Worm (Caenorhabditis elegans): ENCODE results near the gene bcl-7.

Gene bcl-7

ce11 chrIII:5953041-5953912 lies 27.4 kb downstream of the bcl-7 start:
- TF ChIP-seq Y53G8AR.9 (GFP tag; conservative IDR thresholded peaks at IDR 0.05) (peak; percentile 63), lin-26 (GFP tag; IDR thresholded peaks at IDR 0.05) (peak; percentile 38; the same call in 1 of the 2 replicates), fkh-3 (tag; optimal IDR thresholded peaks at IDR 0.05) (no peak), cebp-1 (GFP tag; IDR thresholded peaks at IDR 0.05) (no peak), cebp-1 (tag; optimal IDR thresholded peaks at IDR 0.05) (peak; percentile 35), him-1 (tag; optimal IDR thresholded peaks at IDR 0.05) (peak; percentile 76), ZK185.1 (tag; optimal IDR thresholded peaks at IDR 0.05; ENCODE audit: poor library complexity, severe bottlenecking) (peak; percentile 23), dox-1 (GFP tag; IDR thresholded peaks at IDR 0.05) (peak; percentile 35; the same call in 1 of the 2 replicates), pbrm-1 (GFP tag; IDR thresholded peaks at IDR 0.05) (no peak), repo-1 (tag; optimal IDR thresholded peaks at IDR 0.05) (peak; percentile 49), madf-6 (GFP tag; IDR thresholded peaks at IDR 0.05) (0 out of 2 replicates have a peak, but pooled peaks have one; percentile 23), nfya-2 (GFP tag; IDR thresholded peaks at IDR 0.05) (0 out of 2 replicates have a peak, but pooled peaks have one; percentile 1), B0336.3 (GFP tag; IDR thresholded peaks at IDR 0.05) (peak; percentile 66), hrde-1 (tag; optimal IDR thresholded peaks at IDR 0.05; ENCODE audit: borderline replicate concordance) (peak; percentile 88), tlf-1 (GFP tag; optimal IDR thresholded peaks at IDR 0.05) (peak; percentile 43), lin-54 (GFP tag; optimal IDR thresholded peaks at IDR 0.05) (peak; percentile 33), K11D2.4 (GFP tag; IDR thresholded peaks at IDR 0.05) (0 out of 2 replicates have a peak, but pooled peaks have one; percentile 22), madf-3 (GFP tag; IDR thresholded peaks at IDR 0.05) (0 out of 2 replicates have a peak, but pooled peaks have one; percentile 30), madf-10 (tag; optimal IDR thresholded peaks at IDR 0.05) (peak; percentile 2), Y79H2A.3 (GFP tag; conservative IDR thresholded peaks at IDR 0.05) (0 out of 2 replicates have a peak, but pooled peaks have one; percentile 49), lin-35 (GFP tag; optimal IDR thresholded peaks at IDR 0.05) (peak in 1 of 3 experiments; percentile 52), snpc-4 (GFP tag; optimal IDR thresholded peaks at IDR 0.05) (peak; percentile 36), snpc-4 (tag; optimal IDR thresholded peaks at IDR 0.05) (no peak), somi-1 (GFP tag; optimal IDR thresholded peaks at IDR 0.05) (peak; percentile 11), aptf-3 (GFP tag; IDR thresholded peaks at IDR 0.05) (no peak), nfyb-1 (GFP tag; IDR thresholded peaks at IDR 0.05) (0 out of 2 replicates have a peak, but pooled peaks have one; percentile 54), attf-6 (GFP tag; IDR thresholded peaks at IDR 0.05) (no peak), hmg-20 (GFP tag; IDR thresholded peaks at IDR 0.05) (peak; percentile 28; the same call in 1 of the 2 replicates), rcor-1 (GFP tag; IDR thresholded peaks at IDR 0.05) (no peak), dpff-1 (tag; optimal IDR thresholded peaks at IDR 0.05) (no peak), F10E7.11 (tag; optimal IDR thresholded peaks at IDR 0.05) (peak; percentile 21), F49E8.2 (tag; optimal IDR thresholded peaks at IDR 0.05; ENCODE audit: insufficient read depth) (peak; percentile 61), attf-5 (GFP tag; optimal IDR thresholded peaks at IDR 0.05) (no peak), egl-18 (GFP tag; IDR thresholded peaks at IDR 0.05) (0 out of 2 replicates have a peak, but pooled peaks have one; percentile 3), B0035.1 (tag; optimal IDR thresholded peaks at IDR 0.05) (peak; percentile 23), rec-8 (tag; optimal IDR thresholded peaks at IDR 0.05) (peak; percentile 7 to 29), athp-1 (tag; optimal IDR thresholded peaks at IDR 0.05) (peak; percentile 31), zfh-2 (GFP tag; conservative IDR thresholded peaks at IDR 0.05) (no peak), ama-1 (optimal IDR thresholded peaks at IDR 0.05) (peak; percentile 2), ama-1 (GFP tag; optimal IDR thresholded peaks at IDR 0.05) (peak in 1 of 2 experiments; percentile 70), lsl-1 (GFP tag; optimal IDR thresholded peaks at IDR 0.05) (no peak), Y56A3A.18 (GFP tag; IDR thresholded peaks at IDR 0.05) (0 out of 2 replicates have a peak, but pooled peaks have one; percentile 74), ceh-58 (GFP tag; IDR thresholded peaks at IDR 0.05) (0 out of 2 replicates have a peak, but pooled peaks have one; percentile 62), ekl-4 (GFP tag; IDR thresholded peaks at IDR 0.05) (peak; percentile 7; the same call in 1 of the 2 replicates)
